Fruit fly (Drosophila melanogaster) whole organism, embryonic: Measurements from ENCODE around the gene CG8564.
A peak's percentile ranks its signal among the peaks of the same experiment; 100 is the strongest.

ENCODE experiments used
- CG12071 ChIP-seq: fragments of 200-800 bp; sonication (Bioruptor generic); optimal IDR thresholded peaks from 3 replicates; lab custom pipeline; 2018; ENCODE audit warnings: missing biosample characterization, mild to moderate bottlenecking, missing genetic modification characterization
- CG2116 ChIP-seq: fragments of 200-800 bp; sonication (Bioruptor generic); optimal IDR thresholded peaks from 3 replicates; lab custom pipeline; 2018; ENCODE audit warnings: missing biosample characterization, mild to moderate bottlenecking, missing genetic modification characterization
- CG3065 ChIP-seq: fragments of 200-800 bp; sonication (Bioruptor generic); optimal IDR thresholded peaks from 2 replicates; lab custom pipeline; 2016; ENCODE audit warnings: missing biosample characterization, missing genetic modification characterization
- CG4707 ChIP-seq: fragments of 200-800 bp; sonication (Bioruptor generic); optimal IDR thresholded peaks from 2 replicates; lab custom pipeline; 2018; ENCODE audit warnings: missing biosample characterization, mild to moderate bottlenecking, missing genetic modification characterization, moderate library complexity
- CG6175 ChIP-seq: fragments of 200-800 bp; sonication (Bioruptor generic); IDR thresholded peaks from 3 replicates; pipeline ENCODE4 v1.3.6; 2022; ENCODE audit warnings: missing biosample characterization, missing genetic modification characterization
- CG6854 ChIP-seq: fragments of 200-800 bp; sonication (Bioruptor generic); optimal IDR thresholded peaks from 3 replicates; lab custom pipeline; 2017; ENCODE audit warnings: missing biosample characterization, mild to moderate bottlenecking, missing genetic modification characterization
- CG7372 ChIP-seq: fragments of 200-800 bp; sonication (Bioruptor generic); IDR thresholded peaks from 2 replicates; pipeline ENCODE4 v1.3.6; 2022; ENCODE audit warnings: missing biosample characterization, missing genetic modification characterization
- CG9215 ChIP-seq: fragments of 200-800 bp; sonication (Bioruptor generic); IDR thresholded peaks from 2 replicates; pipeline ENCODE4 v1.3.6; 2022; ENCODE audit warnings: missing biosample characterization, missing genetic modification characterization
- Dek ChIP-seq: fragments of 200-800 bp; sonication (Bioruptor generic); optimal IDR thresholded peaks from 3 replicates; lab custom pipeline; 2019; ENCODE audit warnings: missing biosample characterization, mild to moderate bottlenecking, missing genetic modification characterization, moderate library complexity
- Dip3 ChIP-seq: fragments of 200-800 bp; sonication (Bioruptor generic); optimal IDR thresholded peaks from 3 replicates; lab custom pipeline; 2016; ENCODE audit warnings: missing biosample characterization, missing genetic modification characterization
- Doc2 ChIP-seq: fragments of 200-800 bp; sonication (Bioruptor generic); IDR thresholded peaks from 2 replicates; pipeline ENCODE4 v1.3.6; 2022; ENCODE audit warnings: missing biosample characterization, missing genetic modification characterization
- E2f2 ChIP-seq: fragments of 200-800 bp; sonication (Bioruptor generic); IDR thresholded peaks from 2 replicates; pipeline ENCODE4 v1.3.6; 2022; ENCODE audit warnings: missing biosample characterization, missing genetic modification characterization
- Fer2 ChIP-seq: fragments of 200-800 bp; sonication (Bioruptor generic); optimal IDR thresholded peaks from 2 replicates; lab custom pipeline; 2018; ENCODE audit warnings: missing biosample characterization, mild to moderate bottlenecking, missing genetic modification characterization, moderate library complexity
- GATAe ChIP-seq: fragments of 200-800 bp; sonication (Bioruptor generic); conservative IDR thresholded peaks from 2 replicates; pipeline ENCODE4 v1.3.6; 2022; ENCODE audit warnings: missing biosample characterization, missing genetic modification characterization
- Hmr ChIP-seq: fragments of 200-800 bp; sonication (Bioruptor generic); optimal IDR thresholded peaks from 3 replicates; lab custom pipeline; 2017; ENCODE audit warnings: mild to moderate bottlenecking, missing biosample characterization, missing genetic modification reagents, missing genetic modification characterization
- MTF-1 ChIP-seq: fragments of 200-800 bp; sonication (Bioruptor generic); optimal IDR thresholded peaks from 2 replicates; lab custom pipeline; 2018; ENCODE audit warnings: missing biosample characterization, mild to moderate bottlenecking, missing genetic modification characterization, borderline replicate concordance
- Optix ChIP-seq: fragments of 200-800 bp; sonication (Bioruptor generic); IDR thresholded peaks from 3 replicates; pipeline ENCODE4 v1.3.6; 2022; ENCODE audit warnings: missing biosample characterization, missing genetic modification characterization
- Ptx1 ChIP-seq: fragments of 200-800 bp; sonication (Bioruptor generic); IDR thresholded peaks from 2 replicates; pipeline ENCODE4 v1.3.6; 2022; ENCODE audit warnings: missing biosample characterization, missing genetic modification characterization
- Rx ChIP-seq: fragments of 200-800 bp; sonication (Bioruptor generic); IDR thresholded peaks from 2 replicates; pipeline ENCODE4 v1.3.6; 2022; ENCODE audit warnings: missing biosample characterization, missing genetic modification characterization
- Scr ChIP-seq: fragments of 200-800 bp; sonication (Bioruptor generic); IDR thresholded peaks from 2 replicates; pipeline ENCODE4 v1.3.6; 2022; ENCODE audit warnings: missing biosample characterization, missing genetic modification characterization; ENCODE audit not compliant: partially characterized antibody
- Usf ChIP-seq: fragments of 200-800 bp; sonication (Bioruptor generic); optimal IDR thresholded peaks from 2 replicates; lab custom pipeline; 2017; ENCODE audit warnings: missing genotype, missing biosample characterization, missing genetic modification characterization
- ab ChIP-seq: fragments of 200-800 bp; sonication (Bioruptor generic); optimal IDR thresholded peaks from 2 replicates; lab custom pipeline; 2016; ENCODE audit warnings: missing biosample characterization, missing genetic modification characterization
- br ChIP-seq: fragments of >200 bp; optimal IDR thresholded peaks from 2 replicates; lab custom pipeline; 2017
- bsh ChIP-seq, 2 experiments: fragments of 200-800 bp; sonication (Bioruptor generic); optimal IDR thresholded peaks; 2 replicates each; lab custom pipeline; 2017 to 2018; ENCODE audit warnings: mild to moderate bottlenecking in 2 of 2, missing biosample characterization in 2 of 2, missing genetic modification characterization in 2 of 2, moderate library complexity in 1 of 2
- btn ChIP-seq: fragments of 200-800 bp; sonication (Bioruptor generic); optimal IDR thresholded peaks from 2 replicates; lab custom pipeline; 2016; ENCODE audit warnings: missing biosample characterization, missing genetic modification characterization
- crol ChIP-seq: fragments of 200-800 bp; sonication (Bioruptor generic); IDR thresholded peaks from 2 replicates; pipeline ENCODE4 v1.3.6; 2022; ENCODE audit warnings: missing biosample characterization, missing genetic modification characterization
- dmrt11E ChIP-seq: fragments of 200-800 bp; sonication (Bioruptor generic); optimal IDR thresholded peaks from 3 replicates; lab custom pipeline; 2018; ENCODE audit warnings: missing biosample characterization, mild to moderate bottlenecking, missing genetic modification characterization, moderate library complexity
- fd96Cb ChIP-seq: fragments of 200-800 bp; sonication (Bioruptor generic); optimal IDR thresholded peaks from 2 replicates; lab custom pipeline; 2018; ENCODE audit warnings: missing biosample characterization, mild to moderate bottlenecking, missing genetic modification characterization, moderate library complexity
- ftz-f1 ChIP-seq: fragments of 200-800 bp; sonication (Bioruptor generic); optimal IDR thresholded peaks from 2 replicates; lab custom pipeline; 2016; ENCODE audit warnings: missing biosample characterization, missing genetic modification characterization
- fu2 ChIP-seq: fragments of 200-800 bp; sonication (Bioruptor generic); optimal IDR thresholded peaks from 2 replicates; lab custom pipeline; 2016; ENCODE audit warnings: missing biosample characterization, missing genetic modification characterization
- gcm2 ChIP-seq: fragments of 200-800 bp; sonication (Bioruptor generic); optimal IDR thresholded peaks from 2 replicates; lab custom pipeline; 2016; ENCODE audit warnings: missing biosample characterization, missing genetic modification characterization
- hth ChIP-seq: fragments of >200 bp; optimal IDR thresholded peaks from 2 replicates; lab custom pipeline; 2017; ENCODE audit warnings: inconsistent platforms
- insv ChIP-seq, 2 experiments: fragments of 200-800 bp; sonication (Bioruptor generic); optimal IDR thresholded peaks; 3 replicates each; lab custom pipeline; 2016 to 2018; ENCODE audit warnings: missing biosample characterization in 2 of 2, missing genetic modification characterization in 2 of 2
- jing ChIP-seq: fragments of 200-800 bp; sonication (Bioruptor generic); optimal IDR thresholded peaks from 2 replicates; lab custom pipeline; 2018; ENCODE audit warnings: missing biosample characterization, mild to moderate bottlenecking, missing genetic modification characterization
- kah ChIP-seq: fragments of 200-800 bp; sonication (Bioruptor generic); optimal IDR thresholded peaks from 2 replicates; lab custom pipeline; 2018; ENCODE audit warnings: missing biosample characterization, mild to moderate bottlenecking, missing genetic modification characterization
- lmd ChIP-seq: fragments of 200-800 bp; sonication (Bioruptor generic); IDR thresholded peaks from 2 replicates; pipeline ENCODE4 v1.3.6; 2022; ENCODE audit warnings: missing biosample characterization, missing genetic modification characterization
- mam ChIP-seq: fragments of 200-800 bp; sonication (Bioruptor generic); optimal IDR thresholded peaks from 3 replicates; lab custom pipeline; 2016; ENCODE audit warnings: missing biosample characterization, missing genetic modification characterization
- psq ChIP-seq: fragments of 200-800 bp; sonication (Bioruptor generic); optimal IDR thresholded peaks from 2 replicates; lab custom pipeline; 2017; ENCODE audit warnings: missing biosample characterization, missing genetic modification characterization
- pum ChIP-seq: fragments of 200-800 bp; sonication (Bioruptor generic); optimal IDR thresholded peaks from 2 replicates; lab custom pipeline; 2016; ENCODE audit warnings: missing biosample characterization, missing genetic modification characterization
- sens ChIP-seq: fragments of 200-800 bp; sonication (Bioruptor generic); peaks from one replicate; lab custom pipeline; 2016; ENCODE audit warnings: missing biosample characterization, missing genetic modification characterization
- sob ChIP-seq: fragments of 200-800 bp; sonication (Bioruptor generic); IDR thresholded peaks from 2 replicates; pipeline ENCODE4 v1.3.6; 2022; ENCODE audit warnings: missing biosample characterization, missing genetic modification characterization
- stc ChIP-seq: fragments of 200-800 bp; sonication (Bioruptor generic); IDR thresholded peaks from 2 replicates; pipeline ENCODE4 v1.3.6; 2022; ENCODE audit warnings: missing biosample characterization, missing genetic modification characterization
- tin ChIP-seq: fragments of 200-800 bp; sonication (Bioruptor generic); optimal IDR thresholded peaks from 3 replicates; lab custom pipeline; 2016; ENCODE audit warnings: missing biosample characterization, missing genetic modification characterization
- trem ChIP-seq: fragments of 200-800 bp; optimal IDR thresholded peaks from 3 replicates; lab custom pipeline; 2019; ENCODE audit warnings: missing biosample characterization, mild to moderate bottlenecking, missing genetic modification characterization, moderate library complexity
- trh ChIP-seq: fragments of 200-800 bp; sonication (Bioruptor generic); optimal IDR thresholded peaks from 2 replicates; lab custom pipeline; 2016; ENCODE audit warnings: missing biosample characterization, missing genetic modification characterization
- unc-4 ChIP-seq: fragments of 200-800 bp; sonication (Bioruptor generic); IDR thresholded peaks from 2 replicates; pipeline ENCODE4 v1.3.6; 2022; ENCODE audit warnings: missing biosample characterization, missing genetic modification characterization; ENCODE audit not compliant: partially characterized antibody
- usp ChIP-seq: fragments of >200 bp; optimal IDR thresholded peaks from 2 replicates; lab custom pipeline; 2017; ENCODE audit warnings: missing biosample characterization, missing genetic modification characterization
- wdn ChIP-seq: fragments of 200-800 bp; sonication (Bioruptor generic); IDR thresholded peaks from 2 replicates; pipeline ENCODE4 v1.3.6; 2022; ENCODE audit warnings: missing biosample characterization, missing genetic modification characterization
- wek ChIP-seq: fragments of 200-800 bp; sonication (Bioruptor generic); optimal IDR thresholded peaks from 3 replicates; lab custom pipeline; 2018; ENCODE audit warnings: missing biosample characterization, mild to moderate bottlenecking, missing genetic modification characterization, moderate library complexity
- zf30C ChIP-seq: fragments of 200-800 bp; sonication (Bioruptor generic); optimal IDR thresholded peaks from 3 replicates; lab custom pipeline; 2018; ENCODE audit warnings: missing biosample characterization, mild to moderate bottlenecking, missing genetic modification characterization
- zfh2 ChIP-seq: fragments of 200-800 bp; sonication (Bioruptor generic); optimal IDR thresholded peaks from 2 replicates; lab custom pipeline; 2016; ENCODE audit warnings: missing biosample characterization, missing genetic modification characterization

Gene CG8564

DNA sequence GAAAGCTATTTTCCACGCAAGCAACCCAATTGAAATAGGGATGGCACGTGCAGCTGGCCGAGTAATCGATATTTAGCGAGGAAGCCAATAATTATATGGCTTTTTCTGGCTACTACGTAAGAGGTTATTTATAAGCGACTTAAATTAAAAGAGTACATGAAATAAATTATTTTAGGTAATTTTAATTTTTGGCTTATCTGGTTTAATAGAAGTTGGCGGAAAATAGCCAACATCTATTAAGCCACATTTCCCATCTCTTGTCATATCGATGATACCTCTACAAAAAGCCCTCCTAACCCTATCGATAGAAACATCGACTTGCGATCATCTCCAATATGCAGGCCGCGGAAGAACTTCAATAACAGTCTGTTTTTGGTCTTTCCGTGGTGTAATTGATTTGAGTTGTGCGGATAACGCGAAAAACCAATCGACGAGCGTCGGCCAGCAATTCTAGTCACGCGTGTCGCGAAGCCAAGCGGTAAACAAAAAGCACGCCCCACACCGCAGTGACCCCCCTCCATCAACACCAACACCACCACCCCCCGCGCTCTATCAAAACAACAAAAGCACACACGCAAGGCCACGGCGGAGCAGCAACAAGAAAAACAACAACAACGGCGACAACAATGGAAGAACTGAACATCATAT lies 39.6 kb downstream of the CG8564 start, which contains the start of the genes Srp19 and qm (continued):
- TF ChIP-seq fd96Cb, result peak; percentile 30
- peak; percentile 34 for TF ChIP-seq Fer2 (tag; lab: Kevin White, UChicago)
- TF ChIP-seq Rx (GFP tag; lab: Robert Waterston, UW), result no peak
- TF ChIP-seq trem (tag; lab: Kevin White, UChicago), result peak; percentile 6
- no peak for TF ChIP-seq CG7372
- TF ChIP-seq GATAe (GFP tag; lab: Robert Waterston, UW), result 0 out of 2 replicates have a peak, but pooled peaks have one; percentile 10
- TF ChIP-seq bsh (GFP tag; optimal IDR thresholded peaks at IDR 0.05; lab: Kevin White, UChicago), result peak; percentile 13 to 36
- no peak for TF ChIP-seq psq (GFP tag; lab: Kevin White, UChicago)
- no peak for TF ChIP-seq CG6175 (GFP tag; lab: Robert Waterston, UW)
- TF ChIP-seq sens, result peak; percentile 84
- TF ChIP-seq CG12071, result peak; percentile 55
- TF ChIP-seq Hmr, result peak; percentile 62
- TF ChIP-seq CG6854 (GFP tag; lab: Kevin White, UChicago), result peak; percentile 59
- TF ChIP-seq ftz-f1 (GFP tag; lab: Kevin White, UChicago), result peak; percentile 87
- peak; percentile 42 for TF ChIP-seq tin (GFP tag; lab: Kevin White, UChicago)
- peak; percentile 71 for TF ChIP-seq CG2116
- TF ChIP-seq Optix, result peak; percentile 29; the same call in 1 of the 3 replicates
- TF ChIP-seq unc-4, result peak; percentile 87
- peak; percentile 40 for TF ChIP-seq E2f2 (GFP tag; lab: Robert Waterston, UW)
- TF ChIP-seq crol, result peak; percentile 99
- no peak for TF ChIP-seq hth (lab: Kevin White, UChicago)
- TF ChIP-seq zfh2 (GFP tag; lab: Kevin White, UChicago), result peak; percentile 76
- TF ChIP-seq dmrt11E (tag; lab: Kevin White, UChicago), result peak; percentile 23
- TF ChIP-seq mam (GFP tag; lab: Kevin White, UChicago), result peak; percentile 70
- TF ChIP-seq kah (GFP tag; lab: Kevin White, UChicago), result peak; percentile 28
- TF ChIP-seq usp (GFP tag; lab: Kevin White, UChicago), result no peak
- TF ChIP-seq Dek, result peak; percentile 53
- TF ChIP-seq CG9215 (GFP tag; lab: Robert Waterston, UW), result peak; percentile 32; the same call in 1 of the 2 replicates
- TF ChIP-seq trh (GFP tag; lab: Kevin White, UChicago), result no peak
- peak; percentile 4 for TF ChIP-seq fu2 (GFP tag; lab: Kevin White, UChicago)
- TF ChIP-seq insv (GFP tag; optimal IDR thresholded peaks at IDR 0.05; lab: Kevin White, UChicago), result peak in 1 of 2 experiments; percentile 23
- TF ChIP-seq wek (GFP tag; lab: Kevin White, UChicago), result peak; percentile 43
- TF ChIP-seq pum, result peak; percentile 57
- TF ChIP-seq zf30C, result no peak
- TF ChIP-seq br (lab: Kevin White, UChicago), result no peak
- no peak for TF ChIP-seq btn
- TF ChIP-seq sob, result peak; percentile 59
- no peak for TF ChIP-seq Usf (GFP tag; lab: Kevin White, UChicago)
- no peak for TF ChIP-seq MTF-1 (GFP tag; lab: Kevin White, UChicago)
- TF ChIP-seq wdn (GFP tag; lab: Robert Waterston, UW), result peak; percentile 46; the same call in 1 of the 2 replicates
- TF ChIP-seq CG3065 (GFP tag; lab: Kevin White, UChicago), result no peak
- TF ChIP-seq Doc2 (GFP tag; lab: Robert Waterston, UW), result no peak
- TF ChIP-seq stc (GFP tag; lab: Robert Waterston, UW), result peak; percentile 19; the same call in 1 of the 2 replicates
- TF ChIP-seq Dip3 (GFP tag; lab: Kevin White, UChicago), result peak; percentile 6
- no peak for TF ChIP-seq gcm2 (GFP tag; lab: Kevin White, UChicago)
- TF ChIP-seq jing (GFP tag; lab: Kevin White, UChicago), result no peak
- no peak for TF ChIP-seq ab (GFP tag; lab: Kevin White, UChicago)
- no peak for TF ChIP-seq CG4707 (GFP tag; lab: Kevin White, UChicago)
- TF ChIP-seq lmd, result peak; percentile 36; the same call in 1 of the 2 replicates
- peak; percentile 54; the same call in 1 of the 2 replicates for TF ChIP-seq Ptx1 (GFP tag; lab: Robert Waterston, UW)
- peak; percentile 91 for TF ChIP-seq Scr (GFP tag; lab: Robert Waterston, UW)
